Worm (Caenorhabditis elegans): ENCODE results near the gene C26B9.3.

DNA sequence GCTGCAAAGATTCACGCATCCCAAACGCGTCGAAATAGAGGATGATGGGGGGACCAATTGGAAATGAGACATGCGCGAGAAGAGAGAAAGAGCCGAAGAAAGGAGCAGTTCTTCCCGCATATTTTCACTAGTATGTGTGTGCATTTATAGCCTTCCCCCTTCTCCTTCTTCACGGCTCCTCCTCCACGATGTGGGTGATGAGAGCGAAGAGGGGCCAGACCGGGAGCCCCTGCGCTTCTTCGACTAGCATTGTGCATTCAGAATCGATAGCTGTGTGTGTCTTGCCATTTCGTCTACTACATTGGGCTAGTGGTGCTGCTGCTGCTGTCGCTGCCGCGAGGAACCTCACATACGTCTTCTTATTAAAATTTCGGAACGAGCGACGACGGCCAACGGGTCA lies 30.1 kb downstream of the C26B9.3 start, which contains the start of gene jkk-1:
- no peak for TF ChIP-seq ceh-83 (GFP tag; optimal IDR thresholded peaks at IDR 0.05)
- no peak for TF ChIP-seq ztf-11 (tag; optimal IDR thresholded peaks at IDR 0.05)
- no peak for TF ChIP-seq mab-5 (tag; optimal IDR thresholded peaks at IDR 0.05)
- TF ChIP-seq nhr-12 (tag; optimal IDR thresholded peaks at IDR 0.05), result no peak
- TF ChIP-seq cnd-1 (tag; optimal IDR thresholded peaks at IDR 0.05), result no peak
- no peak for TF ChIP-seq elt-1 (tag; optimal IDR thresholded peaks at IDR 0.05; ENCODE audit: borderline replicate concordance, insufficient read depth)
- no peak for TF ChIP-seq unc-62 (GFP tag; optimal IDR thresholded peaks at IDR 0.05)
- TF ChIP-seq unc-120 (tag; optimal IDR thresholded peaks at IDR 0.05; ENCODE audit: poor library complexity, severe bottlenecking), result no peak
- TF ChIP-seq lin-32 (GFP tag; optimal IDR thresholded peaks at IDR 0.05), result no peak
- TF ChIP-seq unc-39 (tag; optimal IDR thresholded peaks at IDR 0.05), result no peak

All from whole organism, mixed stage, embryonic.